Worm (Caenorhabditis elegans) whole organism, mixed stage, embryonic: ENCODE results near the gene vha-14.

Experiments
- M03D4.4 ChIP-seq: sonication (generic microtip); optimal IDR thresholded peaks from 2 replicates; lab custom pipeline; 2017; ENCODE audit warnings: mild to moderate bottlenecking, missing genetic modification characterization, missing compliant biosample characterization
- bed-3 ChIP-seq: fragments of 200-800 bp; sonication (Bioruptor generic); optimal IDR thresholded peaks from 3 replicates; lab custom pipeline; 2018; ENCODE audit warnings: mild to moderate bottlenecking, missing genetic modification characterization, moderate library complexity, missing compliant biosample characterization
- blmp-1 ChIP-seq: fragments of 150-350 bp; optimal IDR thresholded peaks from 2 replicates; lab custom pipeline; 2014; ENCODE audit warnings: missing biosample characterization, missing genetic modification characterization
- ceh-39 ChIP-seq: fragments of 150-350 bp; optimal IDR thresholded peaks from 2 replicates; lab custom pipeline; 2014; ENCODE audit warnings: missing biosample characterization, missing genetic modification characterization
- ceh-43 ChIP-seq: fragments of 200-800 bp; sonication (Bioruptor generic); optimal IDR thresholded peaks from 2 replicates; lab custom pipeline; 2018; ENCODE audit warnings: mild to moderate bottlenecking, missing genetic modification characterization, moderate library complexity, missing compliant biosample characterization
- ceh-83 ChIP-seq: fragments of 200-800 bp; sonication (Bioruptor generic); optimal IDR thresholded peaks from 2 replicates; lab custom pipeline; 2018; ENCODE audit warnings: mild to moderate bottlenecking, missing genetic modification characterization, missing compliant biosample characterization
- ces-1 ChIP-seq: fragments of 150-350 bp; optimal IDR thresholded peaks from 2 replicates; lab custom pipeline; 2014; ENCODE audit warnings: missing biosample characterization, missing genetic modification reagents, missing genetic modification characterization
- cnd-1 ChIP-seq: fragments of 200-800 bp; sonication (Bioruptor generic); optimal IDR thresholded peaks from 2 replicates; lab custom pipeline; 2018; ENCODE audit warnings: mild to moderate bottlenecking, missing genetic modification characterization, missing compliant biosample characterization
- drap-1 ChIP-seq: fragments of 200-800 bp; sonication (Bioruptor generic); optimal IDR thresholded peaks from 3 replicates; lab custom pipeline; 2018; ENCODE audit warnings: mild to moderate bottlenecking, missing genetic modification characterization, missing compliant biosample characterization
- elt-1 ChIP-seq: sonication (generic microtip); optimal IDR thresholded peaks from 2 replicates; lab custom pipeline; 2017; ENCODE audit warnings: missing genetic modification characterization, mild to moderate bottlenecking, missing compliant biosample characterization, antibody characterized with exemption, moderate library complexity, borderline replicate concordance; ENCODE audit not compliant: insufficient read depth
- flh-1 ChIP-seq: fragments of 200-800 bp; sonication (Bioruptor generic); optimal IDR thresholded peaks from 2 replicates; lab custom pipeline; 2018; ENCODE audit warnings: mild to moderate bottlenecking, missing genetic modification characterization, moderate library complexity, missing compliant biosample characterization
- ham-2 ChIP-seq: fragments of 200-800 bp; sonication (Bioruptor generic); optimal IDR thresholded peaks from 2 replicates; lab custom pipeline; 2018; ENCODE audit warnings: mild to moderate bottlenecking, missing genetic modification characterization, missing compliant biosample characterization
- hlh-1 ChIP-seq: fragments of 150-350 bp; optimal IDR thresholded peaks from 2 replicates; lab custom pipeline; 2014; ENCODE audit warnings: missing biosample characterization, missing genetic modification reagents, missing genetic modification characterization
- lin-13 ChIP-seq: fragments of 150-350 bp; optimal IDR thresholded peaks from 2 replicates; lab custom pipeline; 2014; ENCODE audit warnings: missing biosample characterization, missing genetic modification characterization
- lin-32 ChIP-seq: fragments of 200-800 bp; sonication (Bioruptor generic); optimal IDR thresholded peaks from 2 replicates; lab custom pipeline; 2018; ENCODE audit warnings: mild to moderate bottlenecking, missing genetic modification characterization, missing compliant biosample characterization
- lsy-2 ChIP-seq: fragments of 150-350 bp; optimal IDR thresholded peaks from 2 replicates; lab custom pipeline; 2014; ENCODE audit warnings: missing biosample characterization, missing genetic modification characterization
- mab-5 ChIP-seq: fragments of 150-350 bp; optimal IDR thresholded peaks from 2 replicates; lab custom pipeline; 2014; ENCODE audit warnings: missing biosample characterization, missing genetic modification characterization
- mep-1 ChIP-seq: fragments of 150-350 bp; optimal IDR thresholded peaks from 2 replicates; lab custom pipeline; 2017; ENCODE audit warnings: missing biosample characterization, missing genetic modification reagents, missing genetic modification characterization, inconsistent platforms
- mls-2 ChIP-seq: sonication (generic microtip); optimal IDR thresholded peaks from 2 replicates; lab custom pipeline; 2016; ENCODE audit warnings: mild to moderate bottlenecking, missing genetic modification characterization, moderate library complexity, missing compliant biosample characterization
- nhr-12 ChIP-seq: fragments of 150-350 bp; optimal IDR thresholded peaks from 2 replicates; lab custom pipeline; 2014; ENCODE audit warnings: missing biosample characterization, missing genetic modification characterization
- nhr-237 ChIP-seq: fragments of 150-350 bp; optimal IDR thresholded peaks from 2 replicates; lab custom pipeline; 2014; ENCODE audit warnings: missing biosample characterization, missing genetic modification characterization
- nhr-28 ChIP-seq: fragments of 150-350 bp; optimal IDR thresholded peaks from 2 replicates; lab custom pipeline; 2014; ENCODE audit warnings: missing biosample characterization, missing genetic modification characterization
- nhr-76 ChIP-seq: sonication (generic microtip); optimal IDR thresholded peaks from 2 replicates; lab custom pipeline; 2017; ENCODE audit warnings: missing biosample characterization, missing genetic modification characterization
- pha-4 ChIP-seq: fragments of 150-350 bp; optimal IDR thresholded peaks from 2 replicates; lab custom pipeline; 2018; ENCODE audit warnings: missing biosample characterization, missing genetic modification reagents, missing genetic modification characterization
- sem-2 ChIP-seq: fragments of 200-800 bp; sonication (Bioruptor generic); optimal IDR thresholded peaks from 2 replicates; lab custom pipeline; 2018; ENCODE audit warnings: mild to moderate bottlenecking, missing genetic modification characterization, missing compliant biosample characterization
- snpc-4 ChIP-seq: fragments of 150-350 bp; optimal IDR thresholded peaks from 2 replicates; lab custom pipeline; 2014; ENCODE audit warnings: missing biosample characterization, missing genetic modification characterization
- sptf-1 ChIP-seq: sonication (generic microtip); optimal IDR thresholded peaks from 2 replicates; lab custom pipeline; 2017; ENCODE audit warnings: mild to moderate bottlenecking, missing genetic modification characterization, moderate library complexity, missing compliant biosample characterization
- tbx-8 ChIP-seq: fragments of 200-800 bp; sonication (Bioruptor generic); optimal IDR thresholded peaks from 2 replicates; lab custom pipeline; 2018; ENCODE audit warnings: mild to moderate bottlenecking, missing genetic modification characterization, moderate library complexity, missing compliant biosample characterization
- unc-120 ChIP-seq: sonication (generic microtip); optimal IDR thresholded peaks from 2 replicates; lab custom pipeline; 2017; ENCODE audit warnings: missing genetic modification characterization, missing compliant biosample characterization; ENCODE audit not compliant: poor library complexity, severe bottlenecking
- unc-39 ChIP-seq: fragments of 150-350 bp; optimal IDR thresholded peaks from 2 replicates; lab custom pipeline; 2014; ENCODE audit warnings: missing biosample characterization, missing genetic modification characterization
- unc-62 ChIP-seq: fragments of 150-350 bp; optimal IDR thresholded peaks from 2 replicates; lab custom pipeline; 2014; ENCODE audit warnings: missing biosample characterization, missing genetic modification reagents, missing genetic modification characterization
- zip-8 ChIP-seq: fragments of 150-350 bp; optimal IDR thresholded peaks from 2 replicates; lab custom pipeline; 2014; ENCODE audit warnings: missing biosample characterization, missing genetic modification characterization
- ztf-11 ChIP-seq: fragments of 150-350 bp; optimal IDR thresholded peaks from 2 replicates; lab custom pipeline; 2014; ENCODE audit warnings: missing biosample characterization, missing genetic modification characterization

Gene vha-14

ce11 chrIII:9465424-9465823 is 42.5 kb upstream of the vha-14 start, which contains the start of gene B0464.9:
Gene B0464.9, plus strand, starts transcription at chrIII:9465767.
- peak; percentile 46 for TF ChIP-seq ces-1 (GFP tag; lab: Kevin White, UChicago)
- TF ChIP-seq nhr-76 (tag; lab: Kevin White, UChicago): no peak
- peak; percentile 16 for TF ChIP-seq lsy-2 (tag; lab: Kevin White, UChicago)
- peak; percentile 35 for TF ChIP-seq sptf-1 (tag; lab: Kevin White, UChicago)
- TF ChIP-seq nhr-237 (tag; lab: Kevin White, UChicago): no peak
- TF ChIP-seq mls-2 (tag; lab: Kevin White, UChicago): no peak
- no peak for TF ChIP-seq lin-32 (GFP tag; lab: Kevin White, UChicago)
- TF ChIP-seq tbx-8 (GFP tag; lab: Kevin White, UChicago): no peak
- TF ChIP-seq ham-2 (GFP tag; lab: Kevin White, UChicago): no peak
- no peak for TF ChIP-seq ztf-11 (tag; lab: Kevin White, UChicago)
- TF ChIP-seq mep-1: peak; percentile 42
- TF ChIP-seq zip-8 (tag; lab: Kevin White, UChicago): no peak
- TF ChIP-seq elt-1 (tag; lab: Kevin White, UChicago): no peak
- TF ChIP-seq bed-3: no peak
- TF ChIP-seq ceh-39 (tag; lab: Kevin White, UChicago): no peak
- TF ChIP-seq unc-62 (GFP tag; lab: Kevin White, UChicago): no peak
- TF ChIP-seq cnd-1: no peak
- no peak for TF ChIP-seq nhr-12 (tag; lab: Kevin White, UChicago)
- no peak for TF ChIP-seq sem-2 (GFP tag; lab: Kevin White, UChicago)
- no peak for TF ChIP-seq unc-120 (tag; lab: Kevin White, UChicago)
- peak; percentile 42 for TF ChIP-seq ceh-83 (GFP tag; lab: Kevin White, UChicago)
- no peak for TF ChIP-seq flh-1 (GFP tag; lab: Kevin White, UChicago)
- no peak for TF ChIP-seq hlh-1 (tag; lab: Kevin White, UChicago)
- no peak for TF ChIP-seq unc-39 (tag; lab: Kevin White, UChicago)

ce11 chrIII:9465865-9466264 is 42.0 kb upstream of the vha-14 start, which contains the start of gene B0464.6:
Gene B0464.6, minus strand, starts transcription at chrIII:9465965.
- no peak for TF ChIP-seq pha-4 (tag; lab: Kevin White, UChicago)
- no peak for TF ChIP-seq elt-1 (tag; lab: Kevin White, UChicago)
- TF ChIP-seq lin-13 (tag; lab: Kevin White, UChicago): no peak
- TF ChIP-seq ham-2 (GFP tag; lab: Kevin White, UChicago): no peak
- TF ChIP-seq nhr-28: no peak
- no peak for TF ChIP-seq flh-1 (GFP tag; lab: Kevin White, UChicago)
- TF ChIP-seq mls-2 (tag; lab: Kevin White, UChicago): no peak
- TF ChIP-seq ztf-11 (tag; lab: Kevin White, UChicago): no peak
- TF ChIP-seq blmp-1 (tag; lab: Kevin White, UChicago): no peak
- no peak for TF ChIP-seq ceh-43
- no peak for TF ChIP-seq M03D4.4
- TF ChIP-seq unc-39 (tag; lab: Kevin White, UChicago): no peak
- TF ChIP-seq ceh-39 (tag; lab: Kevin White, UChicago): no peak

- no peak for TF ChIP-seq pha-4 (tag; lab: Kevin White, UChicago)
- no peak for TF ChIP-seq unc-62 (GFP tag; lab: Kevin White, UChicago)
- peak; percentile 55 for TF ChIP-seq mep-1
- TF ChIP-seq lsy-2 (tag; lab: Kevin White, UChicago): peak; percentile 54
- TF ChIP-seq ceh-39 (tag; lab: Kevin White, UChicago): peak; percentile 79
These were observed 40.8 kb upstream of the vha-14 start, which contains the start of gene baf-1 for ce11 chrIII:9467095-9467494. Gene baf-1, plus strand, starts transcription at chrIII:9467464.

ce11 chrIII:9467857-9468256 is 40.0 kb upstream of the vha-14 start, which contains the start of gene tag-342:
Gene tag-342, plus strand, starts transcription at chrIII:9468157.
- TF ChIP-seq sem-2 (GFP tag; lab: Kevin White, UChicago): no peak
- no peak for TF ChIP-seq pha-4 (tag; lab: Kevin White, UChicago)
- no peak for TF ChIP-seq unc-62 (GFP tag; lab: Kevin White, UChicago)
- no peak for TF ChIP-seq drap-1 (GFP tag; lab: Kevin White, UChicago)
- no peak for TF ChIP-seq mep-1
- TF ChIP-seq snpc-4: no peak
- no peak for TF ChIP-seq ces-1 (GFP tag; lab: Kevin White, UChicago)
- no peak for TF ChIP-seq ceh-39 (tag; lab: Kevin White, UChicago)
- TF ChIP-seq mab-5 (tag; lab: Kevin White, UChicago): no peak
- TF ChIP-seq unc-39 (tag; lab: Kevin White, UChicago): no peak
- no peak for TF ChIP-seq lin-32 (GFP tag; lab: Kevin White, UChicago)
- no peak for TF ChIP-seq unc-120 (tag; lab: Kevin White, UChicago)
